Worm (Caenorhabditis elegans) whole organism, L2 larva: ENCODE measurements around the gene srlf-2.

Experiments
- C34F6.9 ChIP-seq: fragments of 150-350 bp; optimal IDR thresholded peaks from 2 replicates; lab custom pipeline; 2014; ENCODE audit warnings: missing biosample characterization, missing genetic modification characterization
- F13H6.1 ChIP-seq: sonication (generic microtip); optimal IDR thresholded peaks from 2 replicates; lab custom pipeline; 2016; ENCODE audit warnings: missing genetic modification characterization, missing compliant biosample characterization
- R02D3.7 ChIP-seq: fragments of 150-350 bp; optimal IDR thresholded peaks from 2 replicates; lab custom pipeline; 2014; ENCODE audit warnings: missing biosample characterization, missing genetic modification characterization
- Y55F3AM.14 ChIP-seq: fragments of 200-800 bp; sonication (Bioruptor generic); optimal IDR thresholded peaks from 2 replicates; lab custom pipeline; 2018; ENCODE audit warnings: mild to moderate bottlenecking, missing genetic modification characterization, missing compliant biosample characterization
- ZK546.5 ChIP-seq: sonication (generic microtip); optimal IDR thresholded peaks from 2 replicates; lab custom pipeline; 2017; ENCODE audit warnings: missing biosample characterization, missing genetic modification characterization
- alr-1 ChIP-seq: fragments of 150-350 bp; optimal IDR thresholded peaks from 2 replicates; lab custom pipeline; 2014; ENCODE audit warnings: missing biosample characterization, missing genetic modification characterization
- aly-2 ChIP-seq: fragments of 150-350 bp; optimal IDR thresholded peaks from 2 replicates; lab custom pipeline; 2014; ENCODE audit warnings: missing biosample characterization, missing genetic modification characterization
- ama-1 ChIP-seq: fragments of 150-350 bp; optimal IDR thresholded peaks from 2 replicates; lab custom pipeline; 2018; ENCODE audit warnings: inconsistent platforms
- blmp-1 ChIP-seq: sonication (generic microtip); optimal IDR thresholded peaks from 2 replicates; lab custom pipeline; 2017; ENCODE audit warnings: missing genetic modification characterization, mild to moderate bottlenecking, missing compliant biosample characterization, antibody characterized with exemption, moderate library complexity; ENCODE audit not compliant: insufficient read depth
- crh-2 ChIP-seq: sonication (generic microtip); optimal IDR thresholded peaks from 2 replicates; lab custom pipeline; 2017; ENCODE audit warnings: missing biosample characterization, missing genetic modification characterization
- dmd-4 ChIP-seq: sonication (generic microtip); optimal IDR thresholded peaks from 2 replicates; lab custom pipeline; 2017; ENCODE audit warnings: missing biosample characterization, missing genetic modification characterization
- egl-27 ChIP-seq: sonication (generic microtip); optimal IDR thresholded peaks from 3 replicates; lab custom pipeline; 2017; ENCODE audit warnings: missing biosample characterization, missing genetic modification reagents, missing genetic modification characterization
- elt-1 ChIP-seq: fragments of 150-350 bp; optimal IDR thresholded peaks from 2 replicates; lab custom pipeline; 2014; ENCODE audit warnings: missing biosample characterization, missing genetic modification characterization
- fos-1 ChIP-seq: fragments of 150-350 bp; optimal IDR thresholded peaks from 2 replicates; lab custom pipeline; 2014; ENCODE audit warnings: missing biosample characterization, missing genetic modification characterization
- gmeb-1 ChIP-seq: fragments of 150-350 bp; optimal IDR thresholded peaks from 2 replicates; lab custom pipeline; 2014; ENCODE audit warnings: missing biosample characterization, missing genetic modification characterization
- lin-11 ChIP-seq: fragments of 150-350 bp; sonication (generic microtip); optimal IDR thresholded peaks from 2 replicates; lab custom pipeline; 2014; ENCODE audit warnings: missing biosample characterization, missing genetic modification characterization, inconsistent platforms, mixed read lengths
- lin-39 ChIP-seq: fragments of 150-350 bp; optimal IDR thresholded peaks from 2 replicates; lab custom pipeline; 2014; ENCODE audit warnings: missing biosample characterization, missing genetic modification reagents, missing genetic modification characterization
- lsy-2 ChIP-seq, 2 experiments: fragments of 150-350 bp in 1 of 2; sonication (generic microtip) in 1 of 2; optimal IDR thresholded peaks; 2 replicates each; lab custom pipeline; 2014 to 2017; ENCODE audit warnings: missing biosample characterization in 2 of 2, missing genetic modification characterization in 2 of 2
- mab-5 ChIP-seq: fragments of 150-350 bp; optimal IDR thresholded peaks from 2 replicates; lab custom pipeline; 2014; ENCODE audit warnings: missing biosample characterization, missing genetic modification characterization
- mdl-1 ChIP-seq, 2 experiments: fragments of 150-350 bp in 1 of 2; sonication (generic microtip) in 1 of 2; optimal IDR thresholded peaks; 2 replicates each; lab custom pipeline; 2017; ENCODE audit warnings: missing biosample characterization in 2 of 2, missing genetic modification characterization in 2 of 2
- nhr-10 ChIP-seq: sonication (generic microtip); optimal IDR thresholded peaks from 2 replicates; lab custom pipeline; 2017; ENCODE audit warnings: missing biosample characterization, missing genetic modification characterization
- nhr-11 ChIP-seq: fragments of 150-350 bp; optimal IDR thresholded peaks from 2 replicates; lab custom pipeline; 2014; ENCODE audit warnings: missing biosample characterization, missing genetic modification characterization
- nhr-12 ChIP-seq: fragments of 150-350 bp; optimal IDR thresholded peaks from 2 replicates; lab custom pipeline; 2014; ENCODE audit warnings: missing biosample characterization, missing genetic modification characterization
- nhr-129 ChIP-seq: fragments of 150-350 bp; optimal IDR thresholded peaks from 2 replicates; lab custom pipeline; 2014; ENCODE audit warnings: missing biosample characterization, missing genetic modification characterization
- nhr-21 ChIP-seq: fragments of 150-350 bp; optimal IDR thresholded peaks from 2 replicates; lab custom pipeline; 2014; ENCODE audit warnings: missing biosample characterization, missing genetic modification characterization
- nhr-25 ChIP-seq: fragments of 150-350 bp; sonication (generic microtip); optimal IDR thresholded peaks from 3 replicates; lab custom pipeline; 2014; ENCODE audit warnings: missing biosample characterization, missing genetic modification characterization
- nhr-6 ChIP-seq: fragments of 150-350 bp; optimal IDR thresholded peaks from 2 replicates; lab custom pipeline; 2014; ENCODE audit warnings: missing biosample characterization, missing genetic modification characterization
- sem-4 ChIP-seq: fragments of 150-350 bp; optimal IDR thresholded peaks from 2 replicates; lab custom pipeline; 2014; ENCODE audit warnings: missing biosample characterization, missing genetic modification reagents, missing genetic modification characterization
- skn-1 ChIP-seq: sonication (generic microtip); optimal IDR thresholded peaks from 2 replicates; lab custom pipeline; 2017; ENCODE audit warnings: missing biosample characterization, missing genetic modification characterization
- sma-3 ChIP-seq: sonication (generic microtip); optimal IDR thresholded peaks from 2 replicates; lab custom pipeline; 2016; ENCODE audit warnings: missing genetic modification reagents, missing genetic modification characterization, missing compliant biosample characterization
- sma-9 ChIP-seq, 2 experiments: fragments of 150-350 bp in 1 of 2; sonication (generic microtip) in 1 of 2; optimal IDR thresholded peaks; 2 replicates each; lab custom pipeline; 2014 to 2016; ENCODE audit warnings: missing genetic modification characterization in 2 of 2, mild to moderate bottlenecking in 1 of 2, missing biosample characterization in 1 of 2, missing compliant biosample characterization in 1 of 2, missing genetic modification reagents in 1 of 2, moderate library complexity in 1 of 2
- snpc-4 ChIP-seq: fragments of 150-350 bp; optimal IDR thresholded peaks from 2 replicates; lab custom pipeline; 2014; ENCODE audit warnings: missing biosample characterization, missing genetic modification characterization
- unc-62 ChIP-seq: fragments of 150-350 bp; optimal IDR thresholded peaks from 2 replicates; lab custom pipeline; 2014; ENCODE audit warnings: missing biosample characterization, missing genetic modification reagents, missing genetic modification characterization
- ztf-11 ChIP-seq: sonication (generic microtip); optimal IDR thresholded peaks from 2 replicates; lab custom pipeline; 2017; ENCODE audit warnings: missing biosample characterization, missing genetic modification characterization
- ztf-4 ChIP-seq: fragments of 150-350 bp; optimal IDR thresholded peaks from 2 replicates; lab custom pipeline; 2014; ENCODE audit warnings: missing biosample characterization, missing genetic modification characterization

The srlf-2 gene

ce11 chrIV:8528345-8528744 is 38.3 kb downstream of the srlf-2 start:
- TF ChIP-seq ztf-4 (tag; lab: Kevin White, UChicago) (no peak), F13H6.1 (peak; percentile 26), snpc-4 (tag; lab: Kevin White, UChicago) (no peak), nhr-12 (tag; lab: Kevin White, UChicago) (no peak), aly-2 (no peak), crh-2 (tag; lab: Kevin White, UChicago) (peak; percentile 66), fos-1 (tag; lab: Kevin White, UChicago) (peak; percentile 73), nhr-21 (tag; lab: Kevin White, UChicago) (peak; percentile 72), nhr-25 (peak; percentile 58), skn-1 (no peak), lin-39 (tag; lab: Kevin White, UChicago) (no peak), mdl-1 (tag; optimal IDR thresholded peaks at IDR 0.05; lab: Kevin White, UChicago) (peak; percentile 51 to 70), sma-3 (GFP tag; lab: Kevin White, UChicago) (peak; percentile 78), gmeb-1 (tag; lab: Kevin White, UChicago) (peak; percentile 38), sma-9 (GFP tag; optimal IDR thresholded peaks at IDR 0.05; lab: Kevin White, UChicago) (peak; percentile 97), sma-9 (tag; optimal IDR thresholded peaks at IDR 0.05; lab: Kevin White, UChicago) (no peak), nhr-129 (tag; lab: Kevin White, UChicago) (peak; percentile 41)
- TF ChIP-seq, all 48 proteins: peak for 10

- TF ChIP-seq sma-9 (GFP tag; optimal IDR thresholded peaks at IDR 0.05; lab: Kevin White, UChicago) (peak; percentile 96), sma-9 (tag; optimal IDR thresholded peaks at IDR 0.05; lab: Kevin White, UChicago) (no peak), nhr-11 (no peak), blmp-1 (tag; lab: Kevin White, UChicago) (peak; percentile 73), nhr-25 (peak; percentile 95), C34F6.9 (peak; percentile 17), R02D3.7 (no peak), egl-27 (tag; lab: Kevin White, UChicago) (peak; percentile 66), gmeb-1 (tag; lab: Kevin White, UChicago) (peak; percentile 55), alr-1 (tag; lab: Kevin White, UChicago) (no peak), ama-1 (lab: Kevin White, UChicago) (peak; percentile 44), sma-3 (GFP tag; lab: Kevin White, UChicago) (peak; percentile 91), lsy-2 (tag; optimal IDR thresholded peaks at IDR 0.05; lab: Kevin White, UChicago) (peak in 1 of 2 experiments; percentile 58), fos-1 (tag; lab: Kevin White, UChicago) (peak; percentile 11), lin-11 (tag; lab: Kevin White, UChicago) (no peak), Y55F3AM.14 (GFP tag; lab: Kevin White, UChicago) (no peak), nhr-6 (tag; lab: Kevin White, UChicago) (peak; percentile 76), F13H6.1 (peak; percentile 41), ZK546.5 (tag; lab: Kevin White, UChicago) (no peak), sem-4 (tag; lab: Kevin White, UChicago) (peak; percentile 50), mdl-1 (tag; optimal IDR thresholded peaks at IDR 0.05; lab: Kevin White, UChicago) (peak in 1 of 2 experiments; percentile 31), nhr-10 (no peak), elt-1 (tag; lab: Kevin White, UChicago) (no peak), lin-39 (tag; lab: Kevin White, UChicago) (no peak), crh-2 (tag; lab: Kevin White, UChicago) (peak; percentile 71), nhr-129 (tag; lab: Kevin White, UChicago) (peak; percentile 72), snpc-4 (tag; lab: Kevin White, UChicago) (no peak), nhr-21 (tag; lab: Kevin White, UChicago) (peak; percentile 93), unc-62 (GFP tag; lab: Kevin White, UChicago) (no peak)
Measured at ce11 chrIV:8529039-8529438, 39.0 kb downstream of the srlf-2 start.

DNA sequence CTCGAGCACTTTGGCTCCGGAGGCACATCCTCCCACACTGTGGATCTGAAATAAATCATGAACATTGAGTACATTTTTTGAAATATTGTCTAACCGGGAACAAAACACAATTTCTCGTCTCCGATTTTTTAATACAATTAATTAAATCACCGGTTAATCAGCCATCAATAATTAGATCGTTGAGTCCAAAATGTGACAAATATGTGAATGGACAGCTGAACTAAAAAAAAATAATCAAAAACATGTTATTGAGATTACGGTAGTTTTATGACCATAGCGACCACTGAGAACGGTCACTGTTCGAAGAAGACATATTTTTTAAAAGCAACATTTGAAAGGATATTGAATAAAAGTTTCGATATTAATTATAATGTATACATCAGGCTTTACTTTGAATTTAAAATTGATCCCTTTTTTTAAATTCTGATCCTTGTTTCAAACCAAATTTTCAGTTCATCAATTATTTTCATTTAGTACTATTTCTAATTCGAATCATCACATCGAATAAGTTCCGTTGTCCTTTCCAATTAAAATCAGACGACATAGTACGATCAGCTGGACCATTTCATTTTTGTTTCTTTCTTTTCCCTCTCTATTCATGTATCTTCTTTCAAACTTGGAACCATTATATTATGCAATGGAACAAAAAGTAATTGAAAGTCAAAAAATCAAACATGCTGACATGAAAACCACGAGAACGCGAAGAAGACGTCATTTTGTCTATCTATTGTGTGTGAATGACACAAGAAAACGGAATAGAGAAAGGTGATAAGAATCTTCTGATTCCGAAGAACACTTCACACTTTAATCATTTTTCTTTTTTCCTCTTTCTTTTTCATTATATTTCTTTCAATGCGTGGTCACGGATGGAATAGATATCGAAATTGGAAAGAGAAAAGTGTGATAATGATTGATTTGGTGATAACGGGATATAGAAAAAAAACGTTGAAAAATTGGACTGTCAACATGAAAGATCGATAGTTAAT is 40.3 kb downstream of the srlf-2 start:
- TF ChIP-seq mab-5 (tag; lab: Kevin White, UChicago), result peak; percentile 5
- TF ChIP-seq mdl-1 (tag; optimal IDR thresholded peaks at IDR 0.05; lab: Kevin White, UChicago), result peak; percentile 36 to 64
- no peak for TF ChIP-seq dmd-4 (tag; lab: Kevin White, UChicago)
- peak; percentile 43 for TF ChIP-seq skn-1
- no peak for TF ChIP-seq snpc-4 (tag; lab: Kevin White, UChicago)
- peak; percentile 67 for TF ChIP-seq nhr-6 (tag; lab: Kevin White, UChicago)
- TF ChIP-seq sem-4 (tag; lab: Kevin White, UChicago), result peak; percentile 69
- peak in 1 of 2 experiments; percentile 60 for TF ChIP-seq lsy-2 (tag; optimal IDR thresholded peaks at IDR 0.05; lab: Kevin White, UChicago)
- TF ChIP-seq sma-3 (GFP tag; lab: Kevin White, UChicago), result peak; percentile 94
- TF ChIP-seq nhr-21 (tag; lab: Kevin White, UChicago), result peak; percentile 92
- TF ChIP-seq blmp-1 (tag; lab: Kevin White, UChicago), result peak; percentile 97
- TF ChIP-seq nhr-25, result peak; percentile 91
- TF ChIP-seq sma-9 (GFP tag; optimal IDR thresholded peaks at IDR 0.05; lab: Kevin White, UChicago), result peak; percentile 96
- TF ChIP-seq sma-9 (tag; optimal IDR thresholded peaks at IDR 0.05; lab: Kevin White, UChicago), result no peak
- TF ChIP-seq F13H6.1, result peak; percentile 60
- no peak for TF ChIP-seq ztf-11 (tag; lab: Kevin White, UChicago)
- TF ChIP-seq nhr-129 (tag; lab: Kevin White, UChicago), result peak; percentile 46
- TF ChIP-seq elt-1 (tag; lab: Kevin White, UChicago), result no peak
- TF ChIP-seq crh-2 (tag; lab: Kevin White, UChicago), result peak; percentile 89
- no peak for TF ChIP-seq aly-2
- peak; percentile 49 for TF ChIP-seq ztf-4 (tag; lab: Kevin White, UChicago)
- TF ChIP-seq gmeb-1 (tag; lab: Kevin White, UChicago), result peak; percentile 58
- TF ChIP-seq Y55F3AM.14 (GFP tag; lab: Kevin White, UChicago), result peak; percentile 39
- peak; percentile 16 for TF ChIP-seq C34F6.9
- TF ChIP-seq fos-1 (tag; lab: Kevin White, UChicago), result peak; percentile 99
- TF ChIP-seq egl-27 (tag; lab: Kevin White, UChicago), result peak; percentile 89
- no peak for TF ChIP-seq nhr-10
